Fruit fly (Drosophila melanogaster) whole organism, embryonic: Measurements from ENCODE around the gene Tim17a2.

Experiments
- Aef1 ChIP-seq: fragments of 200-800 bp; sonication (Bioruptor generic); IDR thresholded peaks from 3 replicates; pipeline ENCODE4 v1.3.6; 2022; ENCODE audit warnings: missing biosample characterization, missing genetic modification characterization
- CG10209 ChIP-seq: fragments of 200-800 bp; sonication (Bioruptor generic); optimal IDR thresholded peaks from 3 replicates; lab custom pipeline; 2017; ENCODE audit warnings: missing biosample characterization, mild to moderate bottlenecking, missing genetic modification characterization, missing genetic modification reagents
- CG10267 ChIP-seq: fragments of 200-800 bp; sonication (Bioruptor generic); optimal IDR thresholded peaks from 2 replicates; lab custom pipeline; 2018; ENCODE audit warnings: missing biosample characterization, mild to moderate bottlenecking, missing genetic modification characterization, moderate library complexity
- CG10979 ChIP-seq: fragments of 200-800 bp; sonication (Bioruptor generic); optimal IDR thresholded peaks from 2 replicates; lab custom pipeline; 2018; ENCODE audit warnings: missing biosample characterization, mild to moderate bottlenecking, missing genetic modification characterization, moderate library complexity
- CG11723 ChIP-seq: fragments of 200-800 bp; sonication (Bioruptor generic); optimal IDR thresholded peaks from 2 replicates; lab custom pipeline; 2017; ENCODE audit warnings: missing biosample characterization, mild to moderate bottlenecking, missing genetic modification characterization
- CG13424 ChIP-seq: fragments of 200-800 bp; sonication (Bioruptor generic); optimal IDR thresholded peaks from 2 replicates; lab custom pipeline; 2019; ENCODE audit warnings: missing biosample characterization, mild to moderate bottlenecking, missing genetic modification characterization, moderate library complexity
- CG13775 ChIP-seq: fragments of 200-800 bp; sonication (Bioruptor generic); optimal IDR thresholded peaks from 3 replicates; lab custom pipeline; 2017; ENCODE audit warnings: missing biosample characterization, mild to moderate bottlenecking, missing genetic modification characterization
- CG1602 ChIP-seq: fragments of 200-800 bp; sonication (Bioruptor generic); optimal IDR thresholded peaks from 3 replicates; lab custom pipeline; 2016; ENCODE audit warnings: missing biosample characterization, missing genetic modification characterization
- CG1603 ChIP-seq: fragments of 200-800 bp; sonication (Bioruptor generic); optimal IDR thresholded peaks from 2 replicates; lab custom pipeline; 2019; ENCODE audit warnings: missing biosample characterization, mild to moderate bottlenecking, missing genetic modification characterization, moderate library complexity
- CG1647 ChIP-seq: fragments of 200-800 bp; sonication (Bioruptor generic); optimal IDR thresholded peaks from 3 replicates; lab custom pipeline; 2016; ENCODE audit warnings: missing biosample characterization, missing genetic modification characterization
- CG17385 ChIP-seq: fragments of 200-800 bp; sonication (Bioruptor generic); optimal IDR thresholded peaks from 3 replicates; lab custom pipeline; 2018; ENCODE audit warnings: missing biosample characterization, mild to moderate bottlenecking, missing genetic modification characterization
- CG17568 ChIP-seq: fragments of 200-800 bp; sonication (Bioruptor generic); optimal IDR thresholded peaks from 2 replicates; lab custom pipeline; 2018; ENCODE audit warnings: missing biosample characterization, mild to moderate bottlenecking, missing genetic modification characterization, moderate library complexity
- CG1792 ChIP-seq: fragments of 200-800 bp; sonication (Bioruptor generic); optimal IDR thresholded peaks from 2 replicates; lab custom pipeline; 2016; ENCODE audit warnings: missing biosample characterization, missing genetic modification characterization
- CG18599 ChIP-seq: fragments of 200-800 bp; sonication (Bioruptor generic); optimal IDR thresholded peaks from 3 replicates; lab custom pipeline; 2017; ENCODE audit warnings: missing biosample characterization, missing genetic modification characterization, mild to moderate bottlenecking, moderate library complexity, missing genetic modification reagents
- CG2199 ChIP-seq: fragments of 200-800 bp; sonication (Bioruptor generic); IDR thresholded peaks from 3 replicates; pipeline ENCODE4 v1.3.6; 2022; ENCODE audit warnings: missing biosample characterization, missing genetic modification characterization
- CG30403 ChIP-seq: fragments of 200-800 bp; sonication (Bioruptor generic); optimal IDR thresholded peaks from 3 replicates; lab custom pipeline; 2016; ENCODE audit warnings: missing biosample characterization, missing genetic modification characterization
- CG3163 ChIP-seq: fragments of 200-800 bp; sonication (Bioruptor generic); optimal IDR thresholded peaks from 3 replicates; lab custom pipeline; 2016; ENCODE audit warnings: missing biosample characterization, missing genetic modification characterization
- CG42726 ChIP-seq: fragments of 200-800 bp; sonication (Bioruptor generic); IDR thresholded peaks from 2 replicates; pipeline ENCODE4 v1.3.6; 2022; ENCODE audit warnings: missing biosample characterization, missing genetic modification characterization; ENCODE audit not compliant: partially characterized antibody
- CG9876 ChIP-seq: fragments of 200-800 bp; sonication (Bioruptor generic); optimal IDR thresholded peaks from 2 replicates; lab custom pipeline; 2016; ENCODE audit warnings: missing biosample characterization, missing genetic modification characterization
- CkIIα-i1 ChIP-seq: fragments of 200-800 bp; sonication (Bioruptor generic); IDR thresholded peaks from 2 replicates; pipeline ENCODE4 v1.3.6; 2022; ENCODE audit warnings: missing biosample characterization, missing genetic modification characterization
- CoRest ChIP-seq: fragments of 200-800 bp; sonication (Bioruptor generic); optimal IDR thresholded peaks from 3 replicates; lab custom pipeline; 2018; ENCODE audit warnings: missing biosample characterization, mild to moderate bottlenecking, missing genetic modification characterization, moderate library complexity
- Dad ChIP-seq: fragments of 200-800 bp; sonication (Bioruptor generic); optimal IDR thresholded peaks from 3 replicates; lab custom pipeline; 2016; ENCODE audit warnings: missing biosample characterization, missing genetic modification characterization
- Dip2 ChIP-seq: fragments of 200-800 bp; sonication (Bioruptor generic); IDR thresholded peaks from 2 replicates; pipeline ENCODE4 v1.3.6; 2022; ENCODE audit warnings: missing biosample characterization, missing genetic modification characterization
- E2f2 ChIP-seq: fragments of 200-800 bp; sonication (Bioruptor generic); IDR thresholded peaks from 2 replicates; pipeline ENCODE4 v1.3.6; 2022; ENCODE audit warnings: missing biosample characterization, missing genetic modification characterization
- H2.0 ChIP-seq: fragments of 200-800 bp; sonication (Bioruptor generic); IDR thresholded peaks from 2 replicates; pipeline ENCODE4 v1.3.6; 2022; ENCODE audit warnings: missing biosample characterization, missing genetic modification characterization
- MESR4 ChIP-seq: fragments of 200-800 bp; sonication (Bioruptor generic); optimal IDR thresholded peaks from 2 replicates; lab custom pipeline; 2018; ENCODE audit warnings: missing biosample characterization, mild to moderate bottlenecking, missing genetic modification characterization, moderate library complexity
- MTF-1 ChIP-seq: fragments of 200-800 bp; sonication (Bioruptor generic); optimal IDR thresholded peaks from 2 replicates; lab custom pipeline; 2018; ENCODE audit warnings: missing biosample characterization, mild to moderate bottlenecking, missing genetic modification characterization, borderline replicate concordance
- Max ChIP-seq: fragments of 200-800 bp; sonication (Bioruptor generic); optimal IDR thresholded peaks from 2 replicates; lab custom pipeline; 2016; ENCODE audit warnings: missing biosample characterization, mild to moderate bottlenecking, missing genetic modification characterization
- NfI ChIP-seq: fragments of 200-800 bp; sonication (Bioruptor generic); optimal IDR thresholded peaks from 3 replicates; lab custom pipeline; 2018; ENCODE audit warnings: missing biosample characterization, mild to moderate bottlenecking, missing genetic modification characterization, moderate library complexity
- Opbp ChIP-seq: fragments of 200-800 bp; sonication (Bioruptor generic); IDR thresholded peaks from 3 replicates; pipeline ENCODE4 v1.3.6; 2022; ENCODE audit warnings: missing biosample characterization, missing genetic modification characterization; ENCODE audit not compliant: partially characterized antibody
- Poxn ChIP-seq: fragments of 200-800 bp; sonication (Bioruptor generic); IDR thresholded peaks from 2 replicates; pipeline ENCODE4 v1.3.6; 2022; ENCODE audit warnings: missing biosample characterization, missing genetic modification characterization
- Rfx ChIP-seq: fragments of 200-800 bp; sonication (Bioruptor generic); IDR thresholded peaks from 2 replicates; pipeline ENCODE4 v1.3.6; 2022; ENCODE audit warnings: missing biosample characterization, missing genetic modification characterization
- Sin3A ChIP-seq: fragments of >200 bp; optimal IDR thresholded peaks from 2 replicates; lab custom pipeline; 2018
- Taf1 ChIP-seq: fragments of 200-800 bp; sonication (Bioruptor generic); IDR thresholded peaks from 2 replicates; pipeline ENCODE4 v1.3.6; 2022; ENCODE audit warnings: missing biosample characterization, missing genetic modification characterization
- ara ChIP-seq: fragments of 200-800 bp; sonication (Bioruptor generic); IDR thresholded peaks from 2 replicates; pipeline ENCODE4 v1.3.6; 2022; ENCODE audit warnings: missing biosample characterization, missing genetic modification characterization
- bab2 ChIP-seq: fragments of 200-800 bp; sonication (Bioruptor generic); optimal IDR thresholded peaks from 2 replicates; lab custom pipeline; 2016; ENCODE audit warnings: missing biosample characterization, missing genetic modification characterization
- dmrt11E ChIP-seq: fragments of 200-800 bp; sonication (Bioruptor generic); optimal IDR thresholded peaks from 3 replicates; lab custom pipeline; 2018; ENCODE audit warnings: missing biosample characterization, mild to moderate bottlenecking, missing genetic modification characterization, moderate library complexity
- ewg ChIP-seq: fragments of 200-800 bp; sonication (Bioruptor generic); optimal IDR thresholded peaks from 3 replicates; lab custom pipeline; 2017; ENCODE audit warnings: mild to moderate bottlenecking, missing biosample characterization, missing genetic modification reagents, missing genetic modification characterization
- kay ChIP-seq: fragments of 200-800 bp; sonication (Bioruptor generic); optimal IDR thresholded peaks from 2 replicates; lab custom pipeline; 2016; ENCODE audit warnings: missing biosample characterization, missing genetic modification characterization
- kni ChIP-seq: fragments of 200-800 bp; sonication (Bioruptor generic); optimal IDR thresholded peaks from 3 replicates; lab custom pipeline; 2017; ENCODE audit warnings: mild to moderate bottlenecking, missing biosample characterization, missing genetic modification reagents, missing genetic modification characterization
- nom ChIP-seq: fragments of 200-800 bp; sonication (Bioruptor generic); optimal IDR thresholded peaks from 2 replicates; lab custom pipeline; 2017; ENCODE audit warnings: missing biosample characterization, missing genetic modification characterization, mild to moderate bottlenecking, moderate library complexity, missing genetic modification reagents
- scrt ChIP-seq: fragments of 200-800 bp; sonication (Bioruptor generic); optimal IDR thresholded peaks from 2 replicates; lab custom pipeline; 2018; ENCODE audit warnings: missing biosample characterization, mild to moderate bottlenecking, missing genetic modification characterization, moderate library complexity
- sima ChIP-seq: fragments of 200-800 bp; sonication (Bioruptor generic); optimal IDR thresholded peaks from 2 replicates; lab custom pipeline; 2016; ENCODE audit warnings: missing biosample characterization, missing genetic modification characterization
- slou ChIP-seq: fragments of 200-800 bp; sonication (Bioruptor generic); optimal IDR thresholded peaks from 3 replicates; lab custom pipeline; 2016; ENCODE audit warnings: missing biosample characterization, missing genetic modification characterization
- tap ChIP-seq: fragments of 200-800 bp; optimal IDR thresholded peaks from 3 replicates; lab custom pipeline; 2019; ENCODE audit warnings: missing biosample characterization, mild to moderate bottlenecking, missing genetic modification characterization, moderate library complexity
- tin ChIP-seq: fragments of 200-800 bp; sonication (Bioruptor generic); optimal IDR thresholded peaks from 3 replicates; lab custom pipeline; 2016; ENCODE audit warnings: missing biosample characterization, missing genetic modification characterization
- tio ChIP-seq: fragments of 200-800 bp; sonication (Bioruptor generic); optimal IDR thresholded peaks from 2 replicates; lab custom pipeline; 2017; ENCODE audit warnings: missing biosample characterization, missing genetic modification characterization, inconsistent platforms
- trem ChIP-seq: fragments of 200-800 bp; optimal IDR thresholded peaks from 3 replicates; lab custom pipeline; 2019; ENCODE audit warnings: missing biosample characterization, mild to moderate bottlenecking, missing genetic modification characterization, moderate library complexity
- vnd ChIP-seq: fragments of 200-800 bp; sonication (Bioruptor generic); IDR thresholded peaks from 3 replicates; pipeline ENCODE4 v1.3.6; 2022; ENCODE audit warnings: missing biosample characterization, missing genetic modification characterization; ENCODE audit not compliant: partially characterized antibody
- yki ChIP-seq: fragments of >200 bp; optimal IDR thresholded peaks from 3 replicates; lab custom pipeline; 2018

Tim17a2 gene

dm6 chr3R:5251243-5251865 is 11.1 kb downstream of the Tim17a2 start, which contains the start of gene CtsF (continued):
- TF ChIP-seq CG10209 (GFP tag; lab: Kevin White, UChicago): no peak
- TF ChIP-seq E2f2 (GFP tag; lab: Robert Waterston, UW): peak; percentile 95
- TF ChIP-seq CG1602 (GFP tag; lab: Kevin White, UChicago): no peak
- TF ChIP-seq Max (GFP tag; lab: Kevin White, UChicago): no peak
- TF ChIP-seq kni (GFP tag; lab: Kevin White, UChicago): peak; percentile 74
- TF ChIP-seq ara (GFP tag; lab: Robert Waterston, UW): no peak
- no peak for TF ChIP-seq CG17385 (GFP tag; lab: Kevin White, UChicago)
- peak; percentile 34 for TF ChIP-seq CoRest (tag; lab: Kevin White, UChicago)
- peak; percentile 98 for TF ChIP-seq CG42726
- TF ChIP-seq MESR4 (GFP tag; lab: Kevin White, UChicago): peak; percentile 90
- TF ChIP-seq H2.0 (GFP tag; lab: Robert Waterston, UW): no peak
- no peak for TF ChIP-seq CG10979 (tag; lab: Kevin White, UChicago)
- TF ChIP-seq CG3163: no peak
- no peak for TF ChIP-seq CG13424
- TF ChIP-seq Dad: peak; percentile 1
- peak; percentile 66 for TF ChIP-seq Sin3A
- no peak for TF ChIP-seq Aef1 (GFP tag; lab: Robert Waterston, UW)
- TF ChIP-seq CG2199 (GFP tag; lab: Robert Waterston, UW): 0 out of 3 replicates have a peak, but pooled peaks have one; percentile 13
- peak; percentile 94 for TF ChIP-seq scrt (GFP tag; lab: Kevin White, UChicago)
- peak; percentile 77 for TF ChIP-seq kay (GFP tag; lab: Kevin White, UChicago)
- no peak for TF ChIP-seq Dip2 (GFP tag; lab: Robert Waterston, UW)
- no peak for TF ChIP-seq yki (lab: Kevin White, UChicago)
- TF ChIP-seq CG11723 (GFP tag; lab: Kevin White, UChicago): no peak
- no peak for TF ChIP-seq tin (GFP tag; lab: Kevin White, UChicago)
- peak; percentile 63 for TF ChIP-seq trem (tag; lab: Kevin White, UChicago)
- TF ChIP-seq CG1792 (GFP tag; lab: Kevin White, UChicago): peak; percentile 12
- no peak for TF ChIP-seq bab2 (GFP tag; lab: Kevin White, UChicago)
- no peak for TF ChIP-seq Taf1 (GFP tag; lab: Robert Waterston, UW)
- no peak for TF ChIP-seq Poxn (GFP tag; lab: Robert Waterston, UW)
- TF ChIP-seq CkIIα-i1 (GFP tag; lab: Robert Waterston, UW): no peak
- TF ChIP-seq CG18599 (GFP tag; lab: Kevin White, UChicago): peak; percentile 55
- TF ChIP-seq Rfx (GFP tag; lab: Robert Waterston, UW): peak; percentile 60
- no peak for TF ChIP-seq CG9876 (GFP tag; lab: Kevin White, UChicago)
- TF ChIP-seq CG30403 (GFP tag; lab: Kevin White, UChicago): no peak
- TF ChIP-seq Opbp (GFP tag; lab: Robert Waterston, UW): peak; percentile 99
- peak; percentile 48 for TF ChIP-seq CG1603
- TF ChIP-seq CG13775 (GFP tag; lab: Kevin White, UChicago): no peak
- peak; percentile 65 for TF ChIP-seq CG10267 (tag; lab: Kevin White, UChicago)
- no peak for TF ChIP-seq CG1647 (GFP tag; lab: Kevin White, UChicago)
- TF ChIP-seq slou (GFP tag; lab: Kevin White, UChicago): no peak
- no peak for TF ChIP-seq nom (GFP tag; lab: Kevin White, UChicago)
- no peak for TF ChIP-seq MTF-1 (GFP tag; lab: Kevin White, UChicago)
- peak; percentile 99 for TF ChIP-seq vnd (GFP tag; lab: Robert Waterston, UW)
- no peak for TF ChIP-seq tio (GFP tag; lab: Kevin White, UChicago)
- TF ChIP-seq tap (tag; lab: Kevin White, UChicago): peak; percentile 30
- TF ChIP-seq sima (GFP tag; lab: Kevin White, UChicago): no peak
- TF ChIP-seq ewg (GFP tag; lab: Kevin White, UChicago): peak; percentile 4
- no peak for TF ChIP-seq dmrt11E (tag; lab: Kevin White, UChicago)
- TF ChIP-seq NfI (GFP tag; lab: Kevin White, UChicago): peak; percentile 4
- no peak for TF ChIP-seq CG17568 (GFP tag; lab: Kevin White, UChicago)
